Worm (Caenorhabditis elegans): Measurements from ENCODE around the gene bath-36.
A peak's percentile ranks its signal among the peaks of the same experiment; 100 is the strongest.

bath-36 gene

DNA sequence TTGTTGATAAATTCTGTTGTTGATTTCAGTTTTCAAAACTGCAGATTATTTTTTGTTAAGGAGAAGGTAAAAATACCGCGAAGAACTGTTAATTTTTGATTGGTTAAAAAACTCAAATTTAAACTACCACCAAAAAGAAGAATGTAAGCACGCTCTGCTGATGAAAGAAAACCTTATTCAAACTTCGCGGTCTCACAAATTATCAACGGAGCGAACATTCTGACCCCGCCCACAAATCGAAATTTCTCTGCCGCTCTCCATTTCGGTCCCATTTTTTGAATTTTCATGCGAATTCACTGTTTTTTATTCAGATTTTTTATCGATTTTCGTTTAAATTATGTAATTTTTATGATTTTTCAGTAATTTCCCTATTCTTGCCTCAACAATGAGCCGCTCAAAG lies 1.9 kb downstream of the bath-36 start, which contains the start of gene cyn-3 (continued):
- TF ChIP-seq madf-3 (GFP tag; IDR thresholded peaks at IDR 0.05) (no peak), lsl-1 (GFP tag; optimal IDR thresholded peaks at IDR 0.05) (peak; percentile 44)

DNA sequence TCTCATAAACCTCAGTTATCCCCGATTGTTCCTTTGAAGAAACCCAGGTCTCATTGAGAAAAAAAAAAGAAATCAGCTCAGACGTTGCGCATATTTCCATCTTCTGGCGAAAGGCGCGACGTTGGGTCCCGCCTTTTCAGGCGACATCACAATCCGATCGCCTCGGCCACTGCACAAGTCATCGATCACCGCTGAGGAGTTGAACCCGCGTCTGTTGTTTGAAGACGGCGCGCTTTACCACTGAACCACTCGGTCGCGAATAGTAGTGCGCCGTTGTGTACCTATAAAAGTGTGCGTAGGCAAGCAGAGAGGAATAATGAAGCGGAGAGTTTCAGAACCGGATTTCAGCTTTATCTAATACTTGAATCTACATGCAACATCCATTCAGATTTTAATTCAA lies 3.2 kb downstream of the bath-36 start, which contains the start of gene Y75B12B.11:
Gene Y75B12B.11, plus strand, starts transcription at position 394 of the 400 bp plus-strand sequence.
- peak; percentile 95 for TF ChIP-seq Y53G8AR.9 (GFP tag; conservative IDR thresholded peaks at IDR 0.05)
- peak; percentile 67; the same call in 1 of the 2 replicates for TF ChIP-seq cebp-1 (GFP tag; IDR thresholded peaks at IDR 0.05)
- TF ChIP-seq cebp-1 (tag; optimal IDR thresholded peaks at IDR 0.05): peak; percentile 88
- no peak for TF ChIP-seq sdz-38 (tag; optimal IDR thresholded peaks at IDR 0.05)
- TF ChIP-seq hsf-1 (GFP tag; IDR thresholded peaks at IDR 0.05): peak; percentile 95
- TF ChIP-seq fkh-3 (tag; optimal IDR thresholded peaks at IDR 0.05): peak; percentile 93
- TF ChIP-seq F52B5.7 (tag; optimal IDR thresholded peaks at IDR 0.05): peak; percentile 97
- TF ChIP-seq ceh-58 (GFP tag; IDR thresholded peaks at IDR 0.05): peak; percentile 96
- peak; percentile 91 for TF ChIP-seq Y79H2A.3 (GFP tag; conservative IDR thresholded peaks at IDR 0.05)
- TF ChIP-seq rec-8 (tag; optimal IDR thresholded peaks at IDR 0.05): peak; percentile 94 to 96
- 0 out of 2 replicates have a peak, but pooled peaks have one; percentile 52 for TF ChIP-seq lag-1 (GFP tag; IDR thresholded peaks at IDR 0.05)
- peak; percentile 83 for TF ChIP-seq lsy-27 (tag; optimal IDR thresholded peaks at IDR 0.05; ENCODE audit: borderline replicate concordance, insufficient read depth)
- peak; percentile 90 for TF ChIP-seq snpc-1.3 (tag; optimal IDR thresholded peaks at IDR 0.05; ENCODE audit: insufficient read depth)
- peak; percentile 95 for TF ChIP-seq atf-7 (tag; optimal IDR thresholded peaks at IDR 0.05)
- TF ChIP-seq ets-4 (GFP tag; optimal IDR thresholded peaks at IDR 0.05): peak; percentile 87
- peak; percentile 92 for TF ChIP-seq madf-6 (GFP tag; IDR thresholded peaks at IDR 0.05)
- TF ChIP-seq F22D6.2 (tag; optimal IDR thresholded peaks at IDR 0.05): peak; percentile 82
- TF ChIP-seq rcor-1 (GFP tag; IDR thresholded peaks at IDR 0.05): peak; percentile 95
- TF ChIP-seq bed-1 (GFP tag; IDR thresholded peaks at IDR 0.05): peak; percentile 94; the same call in 1 of the 2 replicates
- peak; percentile 86 for TF ChIP-seq sptf-2 (GFP tag; optimal IDR thresholded peaks at IDR 0.05)
- peak; percentile 40 for TF ChIP-seq akir-1 (GFP tag; optimal IDR thresholded peaks at IDR 0.05)
- peak; percentile 80 for TF ChIP-seq hlh-12 (tag; optimal IDR thresholded peaks at IDR 0.05)
- TF ChIP-seq ztf-22 (GFP tag; optimal IDR thresholded peaks at IDR 0.05): peak; percentile 31
- TF ChIP-seq snpc-1.1 (tag; optimal IDR thresholded peaks at IDR 0.05; ENCODE audit: insufficient read depth): peak; percentile 81
- TF ChIP-seq B0261.1 (tag; optimal IDR thresholded peaks at IDR 0.05): peak; percentile 97
- TF ChIP-seq lin-26 (GFP tag; IDR thresholded peaks at IDR 0.05): peak; percentile 99
- TF ChIP-seq bed-2 (GFP tag; IDR thresholded peaks at IDR 0.05): no peak; the same call in 1 of the 2 replicates
- peak; percentile 96 for TF ChIP-seq mxl-1 (tag; optimal IDR thresholded peaks at IDR 0.05)
- peak; percentile 96 for TF ChIP-seq ztf-25 (GFP tag; IDR thresholded peaks at IDR 0.05)
- TF ChIP-seq rpc-1 (optimal IDR thresholded peaks at IDR 0.05): peak; percentile 97
- peak; percentile 97 for TF ChIP-seq rpc-1 (tag; optimal IDR thresholded peaks at IDR 0.05)
- peak; percentile 86 for TF ChIP-seq C17E4.6 (GFP tag; IDR thresholded peaks at IDR 0.05)
- TF ChIP-seq efl-1 (GFP tag; optimal IDR thresholded peaks at IDR 0.05): peak; percentile 62
- peak; percentile 87 for TF ChIP-seq Y53F4B.3 (GFP tag; IDR thresholded peaks at IDR 0.05)
- TF ChIP-seq repo-1 (tag; optimal IDR thresholded peaks at IDR 0.05): peak; percentile 96
- peak; percentile 95 for TF ChIP-seq zfh-2 (GFP tag; conservative IDR thresholded peaks at IDR 0.05)
- TF ChIP-seq tbx-9 (tag; optimal IDR thresholded peaks at IDR 0.05; ENCODE audit: borderline replicate concordance): peak; percentile 90
- peak; percentile 99 for TF ChIP-seq tbp1 (GFP tag; optimal IDR thresholded peaks at IDR 0.05)
- no peak for TF ChIP-seq nfya-1 (tag; optimal IDR thresholded peaks at IDR 0.05; ENCODE audit: borderline replicate concordance, insufficient read depth)
- peak; percentile 89 for TF ChIP-seq F23B12.7 (tag; optimal IDR thresholded peaks at IDR 0.05; ENCODE audit: insufficient read depth)
- 0 out of 2 replicates have a peak, but pooled peaks have one; percentile 60 for TF ChIP-seq sea-2 (GFP tag; IDR thresholded peaks at IDR 0.05)
- peak; percentile 85 for TF ChIP-seq ceh-27 (GFP tag; optimal IDR thresholded peaks at IDR 0.05)
- TF ChIP-seq mel-28 (tag; optimal IDR thresholded peaks at IDR 0.05; ENCODE audit: borderline replicate concordance): peak; percentile 83
- peak; percentile 88 for TF ChIP-seq madf-3 (GFP tag; IDR thresholded peaks at IDR 0.05)
- TF ChIP-seq nfya-2 (GFP tag; IDR thresholded peaks at IDR 0.05): peak; percentile 90; the same call in 1 of the 2 replicates
